Fruit fly (Drosophila melanogaster) whole organism, pupa: ENCODE data around the gene AP-1gamma.

ENCODE experiments used
- CG10348 ChIP-seq: fragments of 200-800 bp; sonication (Bioruptor generic); IDR thresholded peaks from 2 replicates; pipeline ENCODE4 v1.3.6; 2022; ENCODE audit warnings: missing biosample characterization, missing genetic modification characterization
- CG12605 ChIP-seq: fragments of 200-800 bp; sonication (Bioruptor generic); IDR thresholded peaks from 2 replicates; pipeline ENCODE4 v1.3.6; 2022; ENCODE audit warnings: missing biosample characterization, missing genetic modification characterization
- CG13204 ChIP-seq: fragments of 200-800 bp; sonication (Bioruptor generic); optimal IDR thresholded peaks from 2 replicates; lab custom pipeline; 2018; ENCODE audit warnings: missing biosample characterization, mild to moderate bottlenecking, missing genetic modification characterization, moderate library complexity
- CG14655 ChIP-seq: fragments of 200-800 bp; sonication (Bioruptor generic); optimal IDR thresholded peaks from 3 replicates; lab custom pipeline; 2017; ENCODE audit warnings: mild to moderate bottlenecking, missing biosample characterization, missing genetic modification reagents, missing genetic modification characterization
- CG15710 ChIP-seq: fragments of 200-800 bp; sonication (Bioruptor generic); optimal IDR thresholded peaks from 2 replicates; lab custom pipeline; 2018; ENCODE audit warnings: missing biosample characterization, mild to moderate bottlenecking, missing genetic modification characterization, moderate library complexity
- CG17806 ChIP-seq: fragments of 200-800 bp; sonication (Bioruptor generic); optimal IDR thresholded peaks from 2 replicates; lab custom pipeline; 2018; ENCODE audit warnings: missing biosample characterization, mild to moderate bottlenecking, missing genetic modification characterization, moderate library complexity
- CG32121 ChIP-seq: fragments of 200-800 bp; sonication (Bioruptor generic); IDR thresholded peaks from 2 replicates; pipeline ENCODE4 v1.3.6; 2022; ENCODE audit warnings: missing biosample characterization, missing genetic modification characterization
- CG34367 ChIP-seq: fragments of 200-800 bp; sonication (Bioruptor generic); optimal IDR thresholded peaks from 2 replicates; lab custom pipeline; 2018; ENCODE audit warnings: missing biosample characterization, mild to moderate bottlenecking, missing genetic modification characterization
- CG4496 ChIP-seq: fragments of 200-800 bp; sonication (Bioruptor generic); IDR thresholded peaks from 3 replicates; pipeline ENCODE4 v1.3.6; 2022; ENCODE audit warnings: missing biosample characterization, missing genetic modification characterization
- CG8159 ChIP-seq: fragments of 200-800 bp; sonication (Bioruptor generic); optimal IDR thresholded peaks from 3 replicates; lab custom pipeline; 2018; ENCODE audit warnings: missing biosample characterization, mild to moderate bottlenecking, missing genetic modification characterization, moderate library complexity
- CG8301 ChIP-seq: fragments of 200-800 bp; sonication (Bioruptor generic); optimal IDR thresholded peaks from 2 replicates; lab custom pipeline; 2018; ENCODE audit warnings: missing biosample characterization, mild to moderate bottlenecking, missing genetic modification characterization
- CG9948 ChIP-seq: fragments of 200-800 bp; sonication (Bioruptor generic); optimal IDR thresholded peaks from 2 replicates; lab custom pipeline; 2018; ENCODE audit warnings: missing biosample characterization, mild to moderate bottlenecking, missing genetic modification characterization, moderate library complexity
- D1 ChIP-seq: fragments of 200-800 bp; sonication (Bioruptor generic); optimal IDR thresholded peaks from 2 replicates; lab custom pipeline; 2018; ENCODE audit warnings: missing biosample characterization, mild to moderate bottlenecking, missing genetic modification characterization, moderate library complexity
- EcR ChIP-seq: fragments of 200-800 bp; sonication (Bioruptor generic); optimal IDR thresholded peaks from 3 replicates; lab custom pipeline; 2019; ENCODE audit warnings: missing biosample characterization, missing genetic modification characterization, mild to moderate bottlenecking, moderate library complexity, missing genetic modification reagents
- Ets98B ChIP-seq: fragments of 200-800 bp; sonication (Bioruptor generic); IDR thresholded peaks from 2 replicates; pipeline ENCODE4 v1.3.6; 2022; ENCODE audit warnings: missing biosample characterization, missing genetic modification characterization
- Pif1A ChIP-seq: fragments of 200-800 bp; sonication (Bioruptor generic); optimal IDR thresholded peaks from 3 replicates; lab custom pipeline; 2016; ENCODE audit warnings: missing biosample characterization, missing genetic modification characterization
- Pif1B ChIP-seq: fragments of 200-800 bp; sonication (Bioruptor generic); optimal IDR thresholded peaks from 3 replicates; lab custom pipeline; 2016; ENCODE audit warnings: missing biosample characterization, missing genetic modification characterization
- Snoo ChIP-seq: fragments of 200-800 bp; sonication (Bioruptor generic); optimal IDR thresholded peaks from 3 replicates; lab custom pipeline; 2017; ENCODE audit warnings: missing biosample characterization, mild to moderate bottlenecking, missing genetic modification characterization, inconsistent platforms
- fd96Ca ChIP-seq: fragments of 200-800 bp; sonication (Bioruptor generic); IDR thresholded peaks from 3 replicates; pipeline ENCODE4 v1.3.6; 2022; ENCODE audit warnings: missing biosample characterization, missing genetic modification characterization
- gl ChIP-seq: fragments of 200-800 bp; sonication (Bioruptor generic); optimal IDR thresholded peaks from 2 replicates; lab custom pipeline; 2018; ENCODE audit warnings: missing biosample characterization, mild to moderate bottlenecking, missing genetic modification characterization
- rn ChIP-seq: fragments of 200-800 bp; sonication (Bioruptor generic); IDR thresholded peaks from 2 replicates; pipeline ENCODE4 v1.3.6; 2022; ENCODE audit warnings: missing biosample characterization, missing genetic modification characterization

The AP-1gamma gene

dm6 chrX:9128012-9128280, 19.5 kb downstream of the AP-1gamma start:
- TF ChIP-seq CG15710 (tag; lab: Kevin White, UChicago) (no peak), CG8301 (tag; lab: Kevin White, UChicago) (no peak), D1 (no peak), CG12605 (no peak), rn (GFP tag; lab: Robert Waterston, UW) (no peak), CG10348 (no peak), Pif1B (GFP tag; lab: Kevin White, UChicago) (no peak), CG8159 (tag; lab: Kevin White, UChicago) (no peak), Snoo (no peak), CG32121 (GFP tag; lab: Robert Waterston, UW) (no peak), Ets98B (GFP tag; lab: Robert Waterston, UW) (no peak), CG4496 (GFP tag; lab: Robert Waterston, UW) (no peak), fd96Ca (GFP tag; lab: Robert Waterston, UW) (no peak), CG14655 (no peak), CG17806 (tag; lab: Kevin White, UChicago) (no peak)

- no peak for TF ChIP-seq CG4496 (GFP tag; lab: Robert Waterston, UW)
- TF ChIP-seq Pif1B (GFP tag; lab: Kevin White, UChicago) = no peak
- no peak for TF ChIP-seq CG10348
- TF ChIP-seq CG34367 (tag; lab: Kevin White, UChicago) = no peak
- TF ChIP-seq Snoo = no peak
- no peak for TF ChIP-seq CG9948 (tag; lab: Kevin White, UChicago)
- no peak for TF ChIP-seq CG8159 (tag; lab: Kevin White, UChicago)
- no peak for TF ChIP-seq CG13204
- TF ChIP-seq EcR (GFP tag; lab: Kevin White, UChicago) = no peak
- TF ChIP-seq CG17806 (tag; lab: Kevin White, UChicago) = no peak
These were observed 20.9 kb downstream of the AP-1gamma start for dm6 chrX:9129436-9129835.

- TF ChIP-seq CG9948 (tag; lab: Kevin White, UChicago) = no peak
- no peak for TF ChIP-seq EcR (GFP tag; lab: Kevin White, UChicago)
- TF ChIP-seq D1 = no peak
- TF ChIP-seq rn (GFP tag; lab: Robert Waterston, UW) = no peak
- TF ChIP-seq CG8301 (tag; lab: Kevin White, UChicago) = no peak
- TF ChIP-seq CG14655 = no peak
- no peak for TF ChIP-seq CG8159 (tag; lab: Kevin White, UChicago)
- no peak for TF ChIP-seq CG32121 (GFP tag; lab: Robert Waterston, UW)
- no peak for TF ChIP-seq CG13204
- TF ChIP-seq Snoo = no peak
- no peak for TF ChIP-seq Pif1A
- no peak for TF ChIP-seq Pif1B (GFP tag; lab: Kevin White, UChicago)
- no peak for TF ChIP-seq CG12605
- no peak for TF ChIP-seq CG4496 (GFP tag; lab: Robert Waterston, UW)
- TF ChIP-seq CG10348 = no peak
- TF ChIP-seq CG15710 (tag; lab: Kevin White, UChicago) = no peak
- no peak for TF ChIP-seq CG17806 (tag; lab: Kevin White, UChicago)
These were observed 21.8 kb downstream of the AP-1gamma start for dm6 chrX:9130243-9130642.

dm6 chrX:9131523-9131922, 23.0 kb downstream of the AP-1gamma start:
- TF ChIP-seq CG32121 (GFP tag; lab: Robert Waterston, UW) (no peak), CG12605 (no peak), CG14655 (no peak), CG8301 (tag; lab: Kevin White, UChicago) (no peak), CG15710 (tag; lab: Kevin White, UChicago) (no peak), CG10348 (no peak), D1 (no peak), CG13204 (no peak), Pif1B (GFP tag; lab: Kevin White, UChicago) (no peak), fd96Ca (GFP tag; lab: Robert Waterston, UW) (no peak)

dm6 chrX:9132589-9133237, 24.2 kb downstream of the AP-1gamma start:
- no peak for TF ChIP-seq CG10348
- no peak for TF ChIP-seq fd96Ca (GFP tag; lab: Robert Waterston, UW)
- no peak for TF ChIP-seq CG15710 (tag; lab: Kevin White, UChicago)
- TF ChIP-seq EcR (GFP tag; lab: Kevin White, UChicago) = no peak
- no peak for TF ChIP-seq CG13204
- TF ChIP-seq Ets98B (GFP tag; lab: Robert Waterston, UW) = no peak
- TF ChIP-seq Snoo = no peak
- TF ChIP-seq D1 = no peak
- TF ChIP-seq rn (GFP tag; lab: Robert Waterston, UW) = no peak
- no peak for TF ChIP-seq gl (tag; lab: Kevin White, UChicago)
- TF ChIP-seq CG4496 (GFP tag; lab: Robert Waterston, UW) = no peak
- TF ChIP-seq Pif1A = no peak
- TF ChIP-seq Pif1B (GFP tag; lab: Kevin White, UChicago) = no peak
- TF ChIP-seq CG9948 (tag; lab: Kevin White, UChicago) = no peak
- no peak for TF ChIP-seq CG8159 (tag; lab: Kevin White, UChicago)
- no peak for TF ChIP-seq CG12605
- TF ChIP-seq CG34367 (tag; lab: Kevin White, UChicago) = no peak
- TF ChIP-seq CG32121 (GFP tag; lab: Robert Waterston, UW) = no peak
- no peak for TF ChIP-seq CG17806 (tag; lab: Kevin White, UChicago)

- no peak for TF ChIP-seq CG8301 (tag; lab: Kevin White, UChicago)
- TF ChIP-seq CG8159 (tag; lab: Kevin White, UChicago) = no peak
- no peak for TF ChIP-seq CG13204
- TF ChIP-seq CG12605 = no peak
- TF ChIP-seq Ets98B (GFP tag; lab: Robert Waterston, UW) = no peak
- no peak for TF ChIP-seq Pif1A
- TF ChIP-seq CG10348 = no peak
- no peak for TF ChIP-seq Snoo
- TF ChIP-seq CG14655 = no peak
- TF ChIP-seq CG4496 (GFP tag; lab: Robert Waterston, UW) = no peak
- no peak for TF ChIP-seq CG17806 (tag; lab: Kevin White, UChicago)
- TF ChIP-seq gl (tag; lab: Kevin White, UChicago) = no peak
- TF ChIP-seq CG9948 (tag; lab: Kevin White, UChicago) = no peak
- TF ChIP-seq CG15710 (tag; lab: Kevin White, UChicago) = no peak
- TF ChIP-seq fd96Ca (GFP tag; lab: Robert Waterston, UW) = no peak
- TF ChIP-seq, all 21 proteins: peak for 0
These were observed 25.2 kb downstream of the AP-1gamma start for dm6 chrX:9133577-9134240.
